Worm (Caenorhabditis elegans): ENCODE data around the gene pho-5.

ce11 chrIII:7308600-7309109 lies 23.0 kb upstream of the pho-5 start, which contains the start of gene acbp-4:
- peak in 1 of 2 experiments; percentile 60 for TF ChIP-seq unc-62 (GFP tag; optimal IDR thresholded peaks at IDR 0.05 in 1 of 2)
- no peak for TF ChIP-seq unc-62 (tag; optimal IDR thresholded peaks at IDR 0.05)
- no peak for TF ChIP-seq F37D6.2 (tag; optimal IDR thresholded peaks at IDR 0.05)
- no peak for TF ChIP-seq F49E8.2 (tag; optimal IDR thresholded peaks at IDR 0.05; ENCODE audit: borderline replicate concordance)
- no peak for TF ChIP-seq tra-1 (GFP tag; IDR thresholded peaks at IDR 0.05)
- TF ChIP-seq nhr-102 (tag; optimal IDR thresholded peaks at IDR 0.05), result no peak
- TF ChIP-seq ZK546.5 (tag; optimal IDR thresholded peaks at IDR 0.05), result no peak
- no peak for TF ChIP-seq nhr-76 (tag; optimal IDR thresholded peaks at IDR 0.05)

Data from whole organism, L4 larva.